Worm (Caenorhabditis elegans) whole organism, L4/young adult: ENCODE results near the gene F01F1.3.

Experiments
- dao-5 ChIP-seq: sonication (generic microtip); optimal IDR thresholded peaks from 2 replicates; lab custom pipeline; 2016; ENCODE audit warnings: missing genotype, missing genetic modification characterization, moderate library complexity, missing compliant biosample characterization
- him-1 ChIP-seq: sonication (generic microtip); optimal IDR thresholded peaks from 2 replicates; lab custom pipeline; 2016; ENCODE audit warnings: missing genotype, missing genetic modification reagents, missing genetic modification characterization, missing compliant biosample characterization

DNA sequence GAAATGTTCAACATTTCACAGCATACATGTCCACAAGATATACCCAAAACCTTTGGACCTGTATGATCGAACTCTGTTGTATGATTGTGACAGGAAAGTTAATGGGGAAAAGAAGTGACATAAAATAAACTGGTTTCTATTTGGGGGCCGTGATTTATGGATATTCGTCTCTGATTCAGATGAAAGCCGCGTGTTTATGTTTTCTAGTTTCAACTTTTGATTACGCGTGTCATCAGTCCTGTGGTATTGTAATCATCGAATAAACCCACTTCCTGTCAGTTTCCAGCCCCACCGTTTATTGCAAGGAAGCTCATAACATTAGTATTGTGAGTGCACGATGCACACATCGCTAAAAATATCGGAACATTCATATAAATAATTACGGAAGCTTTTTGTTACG lies 50.5 kb downstream of the F01F1.3 start:
- no peak for TF ChIP-seq him-1 (tag; lab: Kevin White, UChicago)
- no peak for TF ChIP-seq dao-5 (tag; lab: Kevin White, UChicago)
